Fruit fly (Drosophila melanogaster): ENCODE measurements around the gene Klp98A.

The Klp98A gene

dm6 chr3R:27570692-27571091 is 11.7 kb upstream of the Klp98A start:
- TF ChIP-seq CG14711 (tag; optimal IDR thresholded peaks at IDR 0.05): no peak

dm6 chr3R:27569706-27570105 is 10.8 kb upstream of the Klp98A start:
- TF ChIP-seq tj (GFP tag; optimal IDR thresholded peaks at IDR 0.05): peak; percentile 20
- TF ChIP-seq CG7045 (GFP tag; optimal IDR thresholded peaks at IDR 0.05): peak; percentile 77
- peak; percentile 49 for TF ChIP-seq CG14711 (tag; optimal IDR thresholded peaks at IDR 0.05)
- TF ChIP-seq pad (GFP tag; optimal IDR thresholded peaks at IDR 0.05): peak; percentile 21
- no peak for TF ChIP-seq CG1620 (GFP tag; optimal IDR thresholded peaks at IDR 0.05)
- TF ChIP-seq bab1 (GFP tag; optimal IDR thresholded peaks at IDR 0.05): no peak
- peak; percentile 52 for TF ChIP-seq CG12768 (GFP tag; optimal IDR thresholded peaks at IDR 0.05)
- peak; percentile 34 for TF ChIP-seq CG33017 (tag; optimal IDR thresholded peaks at IDR 0.05)
- peak; percentile 55 for TF ChIP-seq Clk (GFP tag; optimal IDR thresholded peaks at IDR 0.05)
- TF ChIP-seq CG11617 (GFP tag; optimal IDR thresholded peaks at IDR 0.05): peak; percentile 26

- no peak for TF ChIP-seq CG11617 (GFP tag; optimal IDR thresholded peaks at IDR 0.05)
- TF ChIP-seq ovo (GFP tag; optimal IDR thresholded peaks at IDR 0.05): no peak
- peak; percentile 59 for TF ChIP-seq kay (GFP tag; ENCODE audit: borderline replicate concordance)
- no peak for TF ChIP-seq cnc (optimal IDR thresholded peaks at IDR 0.05)
- TF ChIP-seq CG5204 (GFP tag; optimal IDR thresholded peaks at IDR 0.05): no peak
- TF ChIP-seq CG14711 (tag; optimal IDR thresholded peaks at IDR 0.05): no peak
- no peak for TF ChIP-seq bab1 (GFP tag; optimal IDR thresholded peaks at IDR 0.05)
These were observed 9.6 kb upstream of the Klp98A start for dm6 chr3R:27568545-27568944.

dm6 chr3R:27561114-27561513 is 2.2 kb upstream of the Klp98A start, which contains the start of gene CG5646:
CG5646 (minus strand) TSS chr3R:27561319.
- TF ChIP-seq CG7045 (GFP tag; optimal IDR thresholded peaks at IDR 0.05): peak; percentile 6
- peak; percentile 97 for TF ChIP-seq kay (GFP tag; ENCODE audit: borderline replicate concordance)
- TF ChIP-seq ovo (GFP tag; optimal IDR thresholded peaks at IDR 0.05): peak; percentile 23
- TF ChIP-seq CG11617 (GFP tag; optimal IDR thresholded peaks at IDR 0.05): peak; percentile 55
- no peak for TF ChIP-seq toe (GFP tag; optimal IDR thresholded peaks at IDR 0.05)
- peak; percentile 32 for TF ChIP-seq CG7101 (tag; optimal IDR thresholded peaks at IDR 0.05)
- peak; percentile 48 for TF ChIP-seq Mnt (GFP tag; optimal IDR thresholded peaks at IDR 0.05)
- TF ChIP-seq bab1 (GFP tag; optimal IDR thresholded peaks at IDR 0.05): peak; percentile 86
- TF ChIP-seq CG14711 (tag; optimal IDR thresholded peaks at IDR 0.05): no peak
- TF ChIP-seq Clk (GFP tag; optimal IDR thresholded peaks at IDR 0.05): peak; percentile 88
- no peak for TF ChIP-seq CG5204 (GFP tag; optimal IDR thresholded peaks at IDR 0.05)
- peak; percentile 27 for TF ChIP-seq tj (GFP tag; optimal IDR thresholded peaks at IDR 0.05)
- TF ChIP-seq CG12768 (GFP tag; optimal IDR thresholded peaks at IDR 0.05): peak; percentile 54
- TF ChIP-seq Hr96 (GFP tag; optimal IDR thresholded peaks at IDR 0.05): no peak
- no peak for TF ChIP-seq Crg-1 (GFP tag; optimal IDR thresholded peaks at IDR 0.05)
- TF ChIP-seq cic (GFP tag; optimal IDR thresholded peaks at IDR 0.05): peak; percentile 80
- TF ChIP-seq cnc (optimal IDR thresholded peaks at IDR 0.05): no peak
- peak; percentile 35 for TF ChIP-seq pad (GFP tag; optimal IDR thresholded peaks at IDR 0.05)
- TF ChIP-seq CG33017 (tag; optimal IDR thresholded peaks at IDR 0.05): peak; percentile 58
- peak; percentile 5 for TF ChIP-seq CG1620 (GFP tag; optimal IDR thresholded peaks at IDR 0.05)

dm6 chr3R:27557970-27558659 is 830 bp downstream of the Klp98A start:
- TF ChIP-seq kay (GFP tag; ENCODE audit: borderline replicate concordance) (no peak), tj (GFP tag; optimal IDR thresholded peaks at IDR 0.05) (no peak), ovo (GFP tag; optimal IDR thresholded peaks at IDR 0.05) (no peak), Crg-1 (GFP tag; optimal IDR thresholded peaks at IDR 0.05) (no peak), Mnt (GFP tag; optimal IDR thresholded peaks at IDR 0.05) (no peak), Hr96 (GFP tag; optimal IDR thresholded peaks at IDR 0.05) (no peak), CG1620 (GFP tag; optimal IDR thresholded peaks at IDR 0.05) (no peak), Clk (GFP tag; optimal IDR thresholded peaks at IDR 0.05) (no peak), cnc (optimal IDR thresholded peaks at IDR 0.05) (no peak), CG7045 (GFP tag; optimal IDR thresholded peaks at IDR 0.05) (no peak), CG14711 (tag; optimal IDR thresholded peaks at IDR 0.05) (no peak), CG33017 (tag; optimal IDR thresholded peaks at IDR 0.05) (no peak), CG5204 (GFP tag; optimal IDR thresholded peaks at IDR 0.05) (no peak)

dm6 chr3R:27556972-27557371 is 2.0 kb downstream of the Klp98A start:
- no peak for TF ChIP-seq CG5204 (GFP tag; optimal IDR thresholded peaks at IDR 0.05)
- peak; percentile 14 for TF ChIP-seq CG14711 (tag; optimal IDR thresholded peaks at IDR 0.05)
- TF ChIP-seq cnc (optimal IDR thresholded peaks at IDR 0.05): no peak
- peak; percentile 9 for TF ChIP-seq bab1 (GFP tag; optimal IDR thresholded peaks at IDR 0.05)
- TF ChIP-seq CG7045 (GFP tag; optimal IDR thresholded peaks at IDR 0.05): no peak
- TF ChIP-seq Hr96 (GFP tag; optimal IDR thresholded peaks at IDR 0.05): no peak
- TF ChIP-seq Mnt (GFP tag; optimal IDR thresholded peaks at IDR 0.05): no peak
- no peak for TF ChIP-seq CG33017 (tag; optimal IDR thresholded peaks at IDR 0.05)
- no peak for TF ChIP-seq Clk (GFP tag; optimal IDR thresholded peaks at IDR 0.05)
- TF ChIP-seq tj (GFP tag; optimal IDR thresholded peaks at IDR 0.05): no peak
- TF ChIP-seq CG7101 (tag; optimal IDR thresholded peaks at IDR 0.05): no peak
- TF ChIP-seq kay (GFP tag; ENCODE audit: borderline replicate concordance): no peak
- no peak for TF ChIP-seq ovo (GFP tag; optimal IDR thresholded peaks at IDR 0.05)

- TF ChIP-seq CG7101 (tag; optimal IDR thresholded peaks at IDR 0.05): no peak
- no peak for TF ChIP-seq cnc (optimal IDR thresholded peaks at IDR 0.05)
- TF ChIP-seq Hr96 (GFP tag; optimal IDR thresholded peaks at IDR 0.05): no peak
- no peak for TF ChIP-seq Mnt (GFP tag; optimal IDR thresholded peaks at IDR 0.05)
- TF ChIP-seq cic (GFP tag; optimal IDR thresholded peaks at IDR 0.05): no peak
- TF ChIP-seq toe (GFP tag; optimal IDR thresholded peaks at IDR 0.05): no peak
- no peak for TF ChIP-seq CG14711 (tag; optimal IDR thresholded peaks at IDR 0.05)
- no peak for TF ChIP-seq Crg-1 (GFP tag; optimal IDR thresholded peaks at IDR 0.05)
- no peak for TF ChIP-seq CG1620 (GFP tag; optimal IDR thresholded peaks at IDR 0.05)
- TF ChIP-seq kay (GFP tag; ENCODE audit: borderline replicate concordance): no peak
- no peak for TF ChIP-seq CG7045 (GFP tag; optimal IDR thresholded peaks at IDR 0.05)
- TF ChIP-seq tj (GFP tag; optimal IDR thresholded peaks at IDR 0.05): no peak
- no peak for TF ChIP-seq ovo (GFP tag; optimal IDR thresholded peaks at IDR 0.05)
- no peak for TF ChIP-seq CG12768 (GFP tag; optimal IDR thresholded peaks at IDR 0.05)
- no peak for TF ChIP-seq bab1 (GFP tag; optimal IDR thresholded peaks at IDR 0.05)
- no peak for TF ChIP-seq CG33017 (tag; optimal IDR thresholded peaks at IDR 0.05)
These were observed 2.5 kb downstream of the Klp98A start for dm6 chr3R:27556466-27556865.

All from whole organism, adult.